Fruit fly (Drosophila melanogaster) whole organism, embryonic: ENCODE measurements around the gene Psf2.

Experiments
- Asciz ChIP-seq: fragments of 200-800 bp; sonication (Bioruptor generic); optimal IDR thresholded peaks from 2 replicates; lab custom pipeline; 2017; ENCODE audit warnings: missing biosample characterization, mild to moderate bottlenecking, missing genetic modification characterization, missing genetic modification reagents
- Atf-2 ChIP-seq: fragments of 200-800 bp; sonication (Bioruptor generic); optimal IDR thresholded peaks from 2 replicates; lab custom pipeline; 2016; ENCODE audit warnings: missing biosample characterization, missing genetic modification characterization
- B-H1 ChIP-seq: fragments of 200-800 bp; sonication (Bioruptor generic); IDR thresholded peaks from 3 replicates; pipeline ENCODE4 v1.3.6; 2022; ENCODE audit warnings: missing biosample characterization, missing genetic modification characterization
- CG10431 ChIP-seq: fragments of 200-800 bp; sonication (Bioruptor generic); optimal IDR thresholded peaks from 3 replicates; lab custom pipeline; 2018; ENCODE audit warnings: missing biosample characterization, mild to moderate bottlenecking, missing genetic modification characterization
- CG10462 ChIP-seq: fragments of 200-800 bp; sonication (Bioruptor generic); optimal IDR thresholded peaks from 2 replicates; lab custom pipeline; 2016; ENCODE audit warnings: missing biosample characterization, missing genetic modification characterization
- CG11696 ChIP-seq: fragments of 200-800 bp; sonication (Bioruptor generic); IDR thresholded peaks from 2 replicates; pipeline ENCODE4 v1.3.6; 2022; ENCODE audit warnings: missing biosample characterization, missing genetic modification characterization
- CG14441 ChIP-seq: fragments of 200-800 bp; sonication (Bioruptor generic); IDR thresholded peaks from 2 replicates; pipeline ENCODE4 v1.3.6; 2022; ENCODE audit warnings: missing biosample characterization, missing genetic modification characterization
- CG14710 ChIP-seq: fragments of 200-800 bp; sonication (Bioruptor generic); optimal IDR thresholded peaks from 3 replicates; lab custom pipeline; 2019; ENCODE audit warnings: missing biosample characterization, mild to moderate bottlenecking, missing genetic modification characterization, moderate library complexity
- CG1603 ChIP-seq: fragments of 200-800 bp; sonication (Bioruptor generic); optimal IDR thresholded peaks from 2 replicates; lab custom pipeline; 2019; ENCODE audit warnings: missing biosample characterization, mild to moderate bottlenecking, missing genetic modification characterization, moderate library complexity
- CG17385 ChIP-seq: fragments of 200-800 bp; sonication (Bioruptor generic); optimal IDR thresholded peaks from 3 replicates; lab custom pipeline; 2018; ENCODE audit warnings: missing biosample characterization, mild to moderate bottlenecking, missing genetic modification characterization
- CG17612 ChIP-seq: fragments of 200-800 bp; sonication (Bioruptor generic); IDR thresholded peaks from 2 replicates; pipeline ENCODE4 v1.3.6; 2022; ENCODE audit warnings: missing biosample characterization, missing genetic modification characterization
- CG17912 ChIP-seq: fragments of 200-800 bp; sonication (Bioruptor generic); optimal IDR thresholded peaks from 2 replicates; lab custom pipeline; 2018; ENCODE audit warnings: missing biosample characterization, mild to moderate bottlenecking, missing genetic modification characterization
- CG18476 ChIP-seq: fragments of 200-800 bp; sonication (Bioruptor generic); optimal IDR thresholded peaks from 2 replicates; lab custom pipeline; 2016; ENCODE audit warnings: missing biosample characterization, mild to moderate bottlenecking, missing genetic modification characterization
- CG2889 ChIP-seq: fragments of 200-800 bp; sonication (Bioruptor generic); IDR thresholded peaks from 3 replicates; pipeline ENCODE4 v1.3.6; 2022; ENCODE audit warnings: missing biosample characterization, missing genetic modification characterization
- CG3838 ChIP-seq: fragments of 200-800 bp; sonication (Bioruptor generic); optimal IDR thresholded peaks from 3 replicates; lab custom pipeline; 2016; ENCODE audit warnings: missing biosample characterization, missing genetic modification characterization
- CG4404 ChIP-seq: fragments of 200-800 bp; sonication (Bioruptor generic); IDR thresholded peaks from 2 replicates; pipeline ENCODE4 v1.3.6; 2022; ENCODE audit warnings: missing biosample characterization, missing genetic modification characterization
- CG4854 ChIP-seq: fragments of 200-800 bp; sonication (Bioruptor generic); optimal IDR thresholded peaks from 2 replicates; lab custom pipeline; 2016; ENCODE audit warnings: missing biosample characterization, missing genetic modification characterization, inconsistent platforms
- CG7271 ChIP-seq: fragments of 200-800 bp; sonication (Bioruptor generic); optimal IDR thresholded peaks from 2 replicates; lab custom pipeline; 2018; ENCODE audit warnings: missing biosample characterization, mild to moderate bottlenecking, missing genetic modification characterization, moderate library complexity
- CG8290 ChIP-seq, 3 experiments: fragments of 200-800 bp; sonication (Bioruptor generic); optimal IDR thresholded peaks; 2 replicates each; lab custom pipeline; 2016 to 2019; ENCODE audit warnings: missing biosample characterization in 3 of 3, missing genetic modification characterization in 3 of 3, mild to moderate bottlenecking in 2 of 3, moderate library complexity in 1 of 3
- CG9797 ChIP-seq: fragments of 200-800 bp; sonication (Bioruptor generic); optimal IDR thresholded peaks from 3 replicates; lab custom pipeline; 2018; ENCODE audit warnings: missing biosample characterization, mild to moderate bottlenecking, missing genetic modification characterization
- CHES-1-like ChIP-seq: fragments of 200-800 bp; sonication (Bioruptor generic); optimal IDR thresholded peaks from 2 replicates; lab custom pipeline; 2016; ENCODE audit warnings: missing biosample characterization, missing genetic modification characterization
- Hand ChIP-seq: fragments of 200-800 bp; sonication (Bioruptor generic); optimal IDR thresholded peaks from 2 replicates; lab custom pipeline; 2017; ENCODE audit warnings: mild to moderate bottlenecking, missing biosample characterization, missing genetic modification reagents, missing genetic modification characterization
- Hey ChIP-seq: fragments of 200-800 bp; sonication (Bioruptor generic); optimal IDR thresholded peaks from 3 replicates; lab custom pipeline; 2018; ENCODE audit warnings: missing biosample characterization, mild to moderate bottlenecking, missing genetic modification characterization
- Hmx ChIP-seq: fragments of 200-800 bp; sonication (Bioruptor generic); optimal IDR thresholded peaks from 2 replicates; lab custom pipeline; 2016; ENCODE audit warnings: missing biosample characterization, missing genetic modification characterization
- Hsf ChIP-seq: fragments of 200-800 bp; sonication (Bioruptor generic); optimal IDR thresholded peaks from 3 replicates; lab custom pipeline; 2016; ENCODE audit warnings: missing biosample characterization, missing genetic modification characterization
- Jarid2 ChIP-seq: fragments of 200-800 bp; sonication (Bioruptor generic); optimal IDR thresholded peaks from 3 replicates; lab custom pipeline; 2017; ENCODE audit warnings: mild to moderate bottlenecking, missing biosample characterization, missing genetic modification reagents, missing genetic modification characterization
- MTF-1 ChIP-seq: fragments of 200-800 bp; sonication (Bioruptor generic); optimal IDR thresholded peaks from 2 replicates; lab custom pipeline; 2018; ENCODE audit warnings: missing biosample characterization, mild to moderate bottlenecking, missing genetic modification characterization, borderline replicate concordance
- Myb ChIP-seq: fragments of 200-800 bp; sonication (Bioruptor generic); optimal IDR thresholded peaks from 2 replicates; lab custom pipeline; 2016; ENCODE audit warnings: missing biosample characterization, missing genetic modification characterization
- NK7.1 ChIP-seq: fragments of 200-800 bp; sonication (Bioruptor generic); optimal IDR thresholded peaks from 3 replicates; lab custom pipeline; 2016; ENCODE audit warnings: missing biosample characterization, missing genetic modification characterization
- TFAM ChIP-seq: fragments of 200-800 bp; sonication (Bioruptor generic); optimal IDR thresholded peaks from 2 replicates; lab custom pipeline; 2017; ENCODE audit warnings: missing biosample characterization, missing genetic modification characterization, inconsistent platforms
- ara ChIP-seq: fragments of 200-800 bp; sonication (Bioruptor generic); IDR thresholded peaks from 2 replicates; pipeline ENCODE4 v1.3.6; 2022; ENCODE audit warnings: missing biosample characterization, missing genetic modification characterization
- az2 ChIP-seq: fragments of 200-800 bp; sonication (Bioruptor generic); optimal IDR thresholded peaks from 3 replicates; lab custom pipeline; 2016; ENCODE audit warnings: missing biosample characterization, missing genetic modification characterization
- cas ChIP-seq: fragments of 200-800 bp; sonication (Bioruptor generic); IDR thresholded peaks from 2 replicates; pipeline ENCODE4 v1.3.6; 2022; ENCODE audit warnings: missing biosample characterization, missing genetic modification characterization
- crc ChIP-seq: fragments of 200-800 bp; sonication (Bioruptor generic); optimal IDR thresholded peaks from 2 replicates; lab custom pipeline; 2016; ENCODE audit warnings: missing biosample characterization, missing genetic modification characterization
- fru ChIP-seq: fragments of >200 bp; optimal IDR thresholded peaks from 2 replicates; lab custom pipeline; 2017
- lab ChIP-seq: fragments of 200-800 bp; sonication (Bioruptor generic); optimal IDR thresholded peaks from 3 replicates; lab custom pipeline; 2017; ENCODE audit warnings: missing biosample characterization, missing genetic modification characterization, mild to moderate bottlenecking, moderate library complexity, missing genetic modification reagents
- lov ChIP-seq, 2 experiments: fragments of 200-800 bp in 1 of 2; fragments of >200 bp in 1 of 2; sonication (Bioruptor generic) in 1 of 2; IDR thresholded peaks in 1 of 2; optimal IDR thresholded peaks in 1 of 2; 2 replicates in 1 of 2; 3 replicates in 1 of 2; pipeline versions ENCODE4 v1.3.6 to Lab custom; 2017 to 2022; ENCODE audit warnings: missing biosample characterization in 1 of 2, missing genetic modification characterization in 1 of 2
- mld ChIP-seq: fragments of 200-800 bp; sonication (Bioruptor generic); IDR thresholded peaks from 3 replicates; pipeline ENCODE4 v1.3.6; 2022; ENCODE audit warnings: missing biosample characterization, missing genetic modification characterization; ENCODE audit not compliant: partially characterized antibody
- nerfin-1 ChIP-seq: fragments of 200-800 bp; sonication (Bioruptor generic); optimal IDR thresholded peaks from 3 replicates; lab custom pipeline; 2019; ENCODE audit warnings: missing biosample characterization, mild to moderate bottlenecking, missing genetic modification characterization, moderate library complexity
- nmo ChIP-seq: fragments of 200-800 bp; sonication (Bioruptor generic); optimal IDR thresholded peaks from 2 replicates; lab custom pipeline; 2018; ENCODE audit warnings: missing biosample characterization, mild to moderate bottlenecking, missing genetic modification characterization, moderate library complexity
- pan ChIP-seq, 4 experiments: fragments of >200 bp in 3 of 4; fragments of 200-800 bp in 1 of 4; sonication (Bioruptor generic) in 1 of 4; optimal IDR thresholded peaks in 3 of 4; IDR thresholded peaks in 1 of 4; 2 replicates each; pipeline versions ENCODE4 v1.3.6 to Lab custom; 2017 to 2022; ENCODE audit warnings: missing biosample characterization in 2 of 4, missing genetic modification characterization in 2 of 4, mixed read lengths in 1 of 4
- scrt ChIP-seq: fragments of 200-800 bp; sonication (Bioruptor generic); optimal IDR thresholded peaks from 2 replicates; lab custom pipeline; 2018; ENCODE audit warnings: missing biosample characterization, mild to moderate bottlenecking, missing genetic modification characterization, moderate library complexity
- sd ChIP-seq: fragments of 200-800 bp; sonication (Bioruptor generic); optimal IDR thresholded peaks from 3 replicates; lab custom pipeline; 2018; ENCODE audit warnings: missing biosample characterization, mild to moderate bottlenecking, missing genetic modification characterization, moderate library complexity
- seq ChIP-seq: fragments of 200-800 bp; sonication (Bioruptor generic); IDR thresholded peaks from 2 replicates; pipeline ENCODE4 v1.3.6; 2022; ENCODE audit warnings: missing biosample characterization, missing genetic modification characterization
- so ChIP-seq: fragments of 200-800 bp; sonication (Bioruptor generic); IDR thresholded peaks from 3 replicates; pipeline ENCODE4 v1.3.6; 2022; ENCODE audit warnings: missing biosample characterization, missing genetic modification characterization
- sqz ChIP-seq: fragments of 200-800 bp; sonication (Bioruptor generic); optimal IDR thresholded peaks from 3 replicates; lab custom pipeline; 2018; ENCODE audit warnings: missing biosample characterization, mild to moderate bottlenecking, missing genetic modification characterization
- tap ChIP-seq: fragments of 200-800 bp; optimal IDR thresholded peaks from 3 replicates; lab custom pipeline; 2019; ENCODE audit warnings: missing biosample characterization, mild to moderate bottlenecking, missing genetic modification characterization, moderate library complexity
- tna ChIP-seq: fragments of 200-800 bp; sonication (Bioruptor generic); IDR thresholded peaks from 2 replicates; pipeline ENCODE4 v1.3.6; 2022; ENCODE audit warnings: missing biosample characterization, missing genetic modification characterization; ENCODE audit not compliant: partially characterized antibody
- zen ChIP-seq: fragments of 200-800 bp; sonication (Bioruptor generic); optimal IDR thresholded peaks from 3 replicates; lab custom pipeline; 2018; ENCODE audit warnings: missing biosample characterization, mild to moderate bottlenecking, missing genetic modification characterization, moderate library complexity
- zf30C ChIP-seq: fragments of 200-800 bp; sonication (Bioruptor generic); optimal IDR thresholded peaks from 3 replicates; lab custom pipeline; 2018; ENCODE audit warnings: missing biosample characterization, mild to moderate bottlenecking, missing genetic modification characterization

The Psf2 gene

dm6 chr2L:4417982-4418381, 30.8 kb upstream of the Psf2 start:
- TF ChIP-seq az2 (GFP tag; lab: Kevin White, UChicago) (no peak), Hand (no peak), CHES-1-like (GFP tag; lab: Kevin White, UChicago) (no peak), CG11696 (GFP tag; lab: Robert Waterston, UW) (no peak), CG7271 (tag; lab: Kevin White, UChicago) (no peak), zf30C (GFP tag; lab: Kevin White, UChicago) (no peak), CG17912 (GFP tag; lab: Kevin White, UChicago) (no peak), CG4404 (no peak), seq (GFP tag; lab: Robert Waterston, UW) (no peak), CG17612 (GFP tag; lab: Robert Waterston, UW) (peak; percentile 65; the same call in 1 of the 2 replicates), CG4854 (no peak), NK7.1 (GFP tag; lab: Kevin White, UChicago) (no peak), CG18476 (GFP tag; lab: Kevin White, UChicago) (no peak), Hsf (GFP tag; lab: Kevin White, UChicago) (no peak), ara (GFP tag; lab: Robert Waterston, UW) (peak; percentile 33; the same call in 1 of the 2 replicates), lov (optimal IDR thresholded peaks at IDR 0.05; lab: Kevin White, UChicago) (no peak), lov (GFP tag; IDR thresholded peaks at IDR 0.05; lab: Robert Waterston, UW) (0 out of 3 replicates have a peak, but pooled peaks have one; percentile 51), Hey (tag; lab: Kevin White, UChicago) (no peak), B-H1 (GFP tag; lab: Robert Waterston, UW) (peak; percentile 12; the same call in 1 of the 3 replicates), CG8290 (GFP tag; optimal IDR thresholded peaks at IDR 0.05; lab: Kevin White, UChicago) (no peak), CG8290 (tag; optimal IDR thresholded peaks at IDR 0.05; lab: Kevin White, UChicago) (no peak), fru (lab: Kevin White, UChicago) (no peak), CG17385 (GFP tag; lab: Kevin White, UChicago) (no peak), CG14710 (no peak), scrt (GFP tag; lab: Kevin White, UChicago) (peak; percentile 48), tap (tag; lab: Kevin White, UChicago) (no peak), Asciz (no peak), nerfin-1 (no peak), CG3838 (no peak), pan (optimal IDR thresholded peaks at IDR 0.05; lab: Kevin White, UChicago) (no peak), pan (GFP tag; optimal IDR thresholded peaks at IDR 0.05 in 1 of 2, IDR thresholded peaks at IDR 0.05 in 1 of 2) (peak in 1 of 2 experiments; percentile 31), crc (GFP tag; lab: Kevin White, UChicago) (no peak), mld (no peak), CG1603 (tag; lab: Kevin White, UChicago) (peak; percentile 25), so (no peak), lab (GFP tag; lab: Kevin White, UChicago) (peak; percentile 18), cas (GFP tag; lab: Robert Waterston, UW) (no peak), Hmx (GFP tag; lab: Kevin White, UChicago) (no peak), Atf-2 (GFP tag; lab: Kevin White, UChicago) (no peak), sqz (GFP tag; lab: Kevin White, UChicago) (no peak), Jarid2 (GFP tag; lab: Kevin White, UChicago) (no peak), TFAM (GFP tag; lab: Kevin White, UChicago) (no peak), Myb (GFP tag; lab: Kevin White, UChicago) (no peak), CG10431 (no peak), nmo (GFP tag; lab: Kevin White, UChicago) (no peak), CG2889 (GFP tag; lab: Robert Waterston, UW) (no peak), CG10462 (no peak), CG14441 (GFP tag; lab: Robert Waterston, UW) (peak; percentile 42; the same call in 1 of the 2 replicates), zen (no peak), sd (tag; lab: Kevin White, UChicago) (no peak), CG9797 (GFP tag; lab: Kevin White, UChicago) (no peak), tna (no peak), MTF-1 (no peak)
